Fruit fly (Drosophila melanogaster): ENCODE results near the gene P5cr.

DNA sequence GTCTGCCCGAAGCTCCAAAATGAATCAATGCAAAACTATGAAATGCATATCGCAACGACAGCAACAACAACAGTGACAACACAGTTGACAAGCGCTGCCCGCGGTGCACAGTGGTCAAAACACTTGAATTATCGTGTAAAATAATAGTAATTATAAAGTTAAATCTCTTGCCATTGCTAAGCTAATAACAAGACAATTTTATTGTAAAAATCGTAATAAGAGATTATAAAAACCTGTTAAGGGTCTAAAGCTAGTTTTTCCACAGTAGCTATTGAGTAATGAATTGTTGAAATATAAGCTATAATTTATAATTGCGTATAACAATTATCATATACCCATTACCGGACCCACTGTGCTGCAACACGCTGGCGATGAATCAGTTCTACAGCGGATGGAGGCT lies 44.3 kb downstream of the P5cr start:
- no peak for TF ChIP-seq pan (optimal IDR thresholded peaks at IDR 0.05)
- TF ChIP-seq usp (GFP tag; optimal IDR thresholded peaks at IDR 0.05) = no peak
- TF ChIP-seq fru (GFP tag; optimal IDR thresholded peaks at IDR 0.05) = peak; percentile 37
- peak; percentile 33 for TF ChIP-seq OdsH (GFP tag; optimal IDR thresholded peaks at IDR 0.05)
- no peak for TF ChIP-seq Hr78 (GFP tag; optimal IDR thresholded peaks at IDR 0.05)
- TF ChIP-seq Myc (optimal IDR thresholded peaks at IDR 0.05) = no peak
- peak; percentile 13 for TF ChIP-seq psq (GFP tag; optimal IDR thresholded peaks at IDR 0.05)
- no peak for TF ChIP-seq Jra (GFP tag; optimal IDR thresholded peaks at IDR 0.05)
- TF ChIP-seq tai (GFP tag; optimal IDR thresholded peaks at IDR 0.05) = no peak
- peak; percentile 10 for TF ChIP-seq h (GFP tag; optimal IDR thresholded peaks at IDR 0.05)
- TF ChIP-seq brk (GFP tag; optimal IDR thresholded peaks at IDR 0.05) = no peak
- TF ChIP-seq jim (GFP tag; optimal IDR thresholded peaks at IDR 0.05) = no peak

All from whole organism, wandering third instar larva.